Worm (Caenorhabditis elegans): ENCODE results near the gene Y49A3A.4.

DNA sequence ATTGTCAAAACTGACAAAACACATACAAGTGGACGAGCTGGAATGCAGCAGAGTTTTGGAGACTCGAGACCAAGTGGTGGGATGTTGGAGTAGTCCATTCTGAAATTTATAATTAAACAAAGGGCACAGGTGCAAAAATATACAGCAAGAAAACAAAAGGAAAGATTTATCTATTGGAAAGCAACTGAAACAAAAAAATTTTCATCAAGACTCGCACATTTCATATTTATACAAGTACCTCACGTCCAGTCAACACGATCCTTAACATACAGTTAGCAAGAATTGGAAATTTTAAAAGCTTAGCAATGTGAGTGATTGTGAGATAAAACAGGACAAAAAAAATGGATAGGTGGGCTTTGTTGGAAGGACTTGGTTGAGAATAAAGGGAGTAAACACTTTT is 44.5 kb downstream of the Y49A3A.4 start, which contains the start of gene F47B8.1:
- TF ChIP-seq skn-1 (tag; optimal IDR thresholded peaks at IDR 0.05) = no peak
- TF ChIP-seq unc-62 (GFP tag; optimal IDR thresholded peaks at IDR 0.05 in 1 of 2) = peak in 1 of 2 experiments; percentile 19
- no peak for TF ChIP-seq unc-62 (tag; optimal IDR thresholded peaks at IDR 0.05)
- TF ChIP-seq saeg-2 (GFP tag; IDR thresholded peaks at IDR 0.05) = no peak
- TF ChIP-seq unc-130 (GFP tag; optimal IDR thresholded peaks at IDR 0.05) = no peak
- TF ChIP-seq unc-39 (tag; optimal IDR thresholded peaks at IDR 0.05) = no peak
- no peak for TF ChIP-seq nhr-102 (tag; optimal IDR thresholded peaks at IDR 0.05)
- no peak for TF ChIP-seq daf-12 (tag; optimal IDR thresholded peaks at IDR 0.05)
- no peak for TF ChIP-seq ama-1 (optimal IDR thresholded peaks at IDR 0.05)
- no peak for TF ChIP-seq ceh-62 (tag; optimal IDR thresholded peaks at IDR 0.05)
- no peak for TF ChIP-seq egl-43 (GFP tag; IDR thresholded peaks at IDR 0.05)
- TF ChIP-seq nhr-41 (GFP tag; IDR thresholded peaks at IDR 0.05) = no peak
